Worm (Caenorhabditis elegans) whole organism, young adult: ENCODE results near the gene sru-21.
"Not testable (repeated sequence)": the region's sequence is repeated elsewhere in the genome, so short reads cannot be mapped to it uniquely, and the experiment has no call there.

ENCODE experiments used
- D2030.7 ChIP-seq: fragments of 200-800 bp; sonication (Bioruptor generic); IDR thresholded peaks from 2 replicates; pipeline ENCODE4 v1.3.6; 2022; ENCODE audit warnings: missing genetic modification reagents, missing genetic modification characterization, missing compliant biosample characterization
- ama-1 ChIP-seq, 3 experiments: fragments of 150-350 bp in 1 of 3; sonication (generic microtip) in 2 of 3; optimal IDR thresholded peaks; 2 replicates each; lab custom pipeline; 2014 to 2018; ENCODE audit warnings: missing biosample characterization in 2 of 3, missing genetic modification characterization in 2 of 3, missing genetic modification reagents in 2 of 3
- ets-4 ChIP-seq: fragments of 200-800 bp; sonication (Bioruptor generic); optimal IDR thresholded peaks from 2 replicates; lab custom pipeline; 2018; ENCODE audit warnings: mild to moderate bottlenecking, missing genetic modification characterization, missing compliant biosample characterization
- hsf-1 ChIP-seq: fragments of 200-800 bp; sonication (Bioruptor generic); IDR thresholded peaks from 2 replicates; pipeline ENCODE4 v1.3.6; 2022; ENCODE audit warnings: missing genetic modification reagents, missing genetic modification characterization, missing compliant biosample characterization
- rcor-1 ChIP-seq: fragments of 200-800 bp; sonication (Bioruptor generic); IDR thresholded peaks from 2 replicates; pipeline ENCODE4 v1.3.6; 2022; ENCODE audit warnings: missing genetic modification reagents, missing genetic modification characterization, missing compliant biosample characterization
- snpc-1.1 ChIP-seq: sonication (generic microtip); optimal IDR thresholded peaks from 2 replicates; lab custom pipeline; 2017; ENCODE audit warnings: missing genetic modification characterization, mild to moderate bottlenecking, missing compliant biosample characterization, antibody characterized with exemption, moderate library complexity, missing genotype, missing genetic modification reagents; ENCODE audit not compliant: insufficient read depth
- snpc-4 ChIP-seq, 5 experiments: fragments of 150-350 bp in 1 of 5; sonication (generic microtip) in 4 of 5; optimal IDR thresholded peaks; 2 replicates each; lab custom pipeline; 2014 to 2018; ENCODE audit warnings: missing genetic modification characterization in 5 of 5, missing biosample characterization in 3 of 5, antibody characterized with exemption in 2 of 5, mild to moderate bottlenecking in 2 of 5, missing compliant biosample characterization in 2 of 5, missing genotype in 2 of 5, moderate library complexity in 2 of 5, missing genetic modification reagents in 1 of 5
- sptf-2 ChIP-seq: fragments of 200-800 bp; sonication (Bioruptor generic); optimal IDR thresholded peaks from 2 replicates; lab custom pipeline; 2018; ENCODE audit warnings: mild to moderate bottlenecking, missing genetic modification characterization, missing compliant biosample characterization
- ztf-28 ChIP-seq: fragments of 200-800 bp; sonication (Bioruptor generic); IDR thresholded peaks from 2 replicates; pipeline ENCODE4 v1.3.6; 2022; ENCODE audit warnings: missing genetic modification reagents, missing genetic modification characterization, missing compliant biosample characterization

DNA sequence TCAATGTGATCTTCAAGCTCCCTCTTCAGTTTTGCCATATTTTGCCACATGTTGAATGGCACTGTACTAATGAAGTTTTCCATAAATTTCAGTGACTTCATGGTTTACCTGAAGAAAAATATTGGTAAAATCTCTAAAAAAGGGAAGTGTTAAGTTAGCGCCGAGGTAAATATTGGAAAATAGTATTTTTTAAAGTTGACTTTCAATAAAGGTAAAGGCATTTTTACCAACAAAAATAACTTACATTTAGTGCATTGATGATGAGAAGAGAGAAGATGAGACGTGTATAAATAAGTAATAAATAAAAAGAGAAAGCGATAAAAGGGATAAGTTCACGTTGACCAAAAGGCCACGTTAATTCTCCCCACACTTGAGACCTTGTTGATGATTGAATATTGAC, 48.4 kb upstream of the sru-21 start, which contains the start of gene Y45F10B.8:
- not testable (repeated sequence) for TF ChIP-seq hsf-1; snpc-4 (GFP tag; optimal IDR thresholded peaks at IDR 0.05; lab: Kevin White, UChicago); snpc-4 (tag; optimal IDR thresholded peaks at IDR 0.05; lab: Kevin White, UChicago); rcor-1 (GFP tag; lab: Robert Waterston, UW); ets-4 (GFP tag; lab: Kevin White, UChicago); ama-1 (optimal IDR thresholded peaks at IDR 0.05; lab: Kevin White, UChicago); ama-1 (GFP tag; optimal IDR thresholded peaks at IDR 0.05; lab: Kevin White, UChicago); ztf-28; snpc-1.1 (tag; lab: Kevin White, UChicago); sptf-2 (GFP tag; lab: Kevin White, UChicago); D2030.7 (GFP tag; lab: Robert Waterston, UW)
